Fruit fly (Drosophila melanogaster) whole organism, embryonic: ENCODE results near the gene ghi.
A peak's percentile ranks its signal among the peaks of the same experiment; 100 is the strongest.

ENCODE experiments used
- Atf3 ChIP-seq: fragments of 200-800 bp; sonication (Bioruptor generic); optimal IDR thresholded peaks from 3 replicates; lab custom pipeline; 2016; ENCODE audit warnings: missing biosample characterization, missing genetic modification characterization
- Blimp-1 ChIP-seq: fragments of 200-800 bp; sonication (Bioruptor generic); optimal IDR thresholded peaks from 3 replicates; lab custom pipeline; 2018; ENCODE audit warnings: missing biosample characterization, missing genetic modification characterization, mild to moderate bottlenecking, moderate library complexity, missing genetic modification reagents
- CG10321 ChIP-seq: fragments of 200-800 bp; sonication (Bioruptor generic); IDR thresholded peaks from 2 replicates; pipeline ENCODE4 v1.3.6; 2022; ENCODE audit warnings: missing biosample characterization, missing genetic modification characterization
- CG11723 ChIP-seq: fragments of 200-800 bp; sonication (Bioruptor generic); optimal IDR thresholded peaks from 2 replicates; lab custom pipeline; 2017; ENCODE audit warnings: missing biosample characterization, mild to moderate bottlenecking, missing genetic modification characterization
- CG14014 ChIP-seq: fragments of 200-800 bp; sonication (Bioruptor generic); IDR thresholded peaks from 2 replicates; pipeline ENCODE4 v1.3.6; 2022; ENCODE audit warnings: missing biosample characterization, missing genetic modification characterization
- CG14441 ChIP-seq: fragments of 200-800 bp; sonication (Bioruptor generic); IDR thresholded peaks from 2 replicates; pipeline ENCODE4 v1.3.6; 2022; ENCODE audit warnings: missing biosample characterization, missing genetic modification characterization
- CG14667 ChIP-seq: fragments of 200-800 bp; sonication (Bioruptor generic); IDR thresholded peaks from 2 replicates; pipeline ENCODE4 v1.3.6; 2022; ENCODE audit warnings: missing biosample characterization, missing genetic modification characterization
- CG14860 ChIP-seq: fragments of 200-800 bp; sonication (Bioruptor generic); IDR thresholded peaks from 3 replicates; pipeline ENCODE4 v1.3.6; 2022; ENCODE audit warnings: missing biosample characterization, missing genetic modification characterization; ENCODE audit not compliant: partially characterized antibody
- CG18011 ChIP-seq: fragments of 200-800 bp; sonication (Bioruptor generic); optimal IDR thresholded peaks from 2 replicates; lab custom pipeline; 2017; ENCODE audit warnings: missing biosample characterization, missing genetic modification characterization, mild to moderate bottlenecking, moderate library complexity, missing genotype
- CG18476 ChIP-seq: fragments of 200-800 bp; sonication (Bioruptor generic); optimal IDR thresholded peaks from 2 replicates; lab custom pipeline; 2016; ENCODE audit warnings: missing biosample characterization, mild to moderate bottlenecking, missing genetic modification characterization
- CG18764 ChIP-seq: fragments of 200-800 bp; sonication (Bioruptor generic); optimal IDR thresholded peaks from 3 replicates; lab custom pipeline; 2016; ENCODE audit warnings: missing biosample characterization, missing genetic modification characterization
- CG2199 ChIP-seq: fragments of 200-800 bp; sonication (Bioruptor generic); IDR thresholded peaks from 3 replicates; pipeline ENCODE4 v1.3.6; 2022; ENCODE audit warnings: missing biosample characterization, missing genetic modification characterization
- CG4328 ChIP-seq: fragments of 200-800 bp; sonication (Bioruptor generic); optimal IDR thresholded peaks from 3 replicates; lab custom pipeline; 2017; ENCODE audit warnings: missing biosample characterization, missing genetic modification reagents, missing genetic modification characterization
- CG4730 ChIP-seq: fragments of 200-800 bp; sonication (Bioruptor generic); IDR thresholded peaks from 2 replicates; pipeline ENCODE4 v1.3.6; 2022; ENCODE audit warnings: missing biosample characterization, missing genetic modification characterization
- CG6254 ChIP-seq: fragments of 200-800 bp; sonication (Bioruptor generic); optimal IDR thresholded peaks from 3 replicates; lab custom pipeline; 2017; ENCODE audit warnings: mild to moderate bottlenecking, missing biosample characterization, missing genetic modification reagents, missing genetic modification characterization
- CG6791 ChIP-seq: fragments of 200-800 bp; sonication (Bioruptor generic); IDR thresholded peaks from 3 replicates; pipeline ENCODE4 v1.3.6; 2022; ENCODE audit warnings: missing biosample characterization, missing genetic modification characterization; ENCODE audit not compliant: partially characterized antibody
- CG7271 ChIP-seq: fragments of 200-800 bp; sonication (Bioruptor generic); optimal IDR thresholded peaks from 2 replicates; lab custom pipeline; 2018; ENCODE audit warnings: missing biosample characterization, mild to moderate bottlenecking, missing genetic modification characterization, moderate library complexity
- CG8944 ChIP-seq: fragments of 200-800 bp; sonication (Bioruptor generic); optimal IDR thresholded peaks from 3 replicates; lab custom pipeline; 2016; ENCODE audit warnings: missing biosample characterization, missing genetic modification characterization
- CG9932 ChIP-seq: fragments of 200-800 bp; sonication (Bioruptor generic); IDR thresholded peaks from 2 replicates; pipeline ENCODE4 v1.3.6; 2022; ENCODE audit warnings: missing biosample characterization, missing genetic modification characterization
- Elba2 ChIP-seq: fragments of 200-800 bp; sonication (Bioruptor generic); optimal IDR thresholded peaks from 3 replicates; lab custom pipeline; 2016; ENCODE audit warnings: missing biosample characterization, missing genetic modification characterization
- Hey ChIP-seq: fragments of 200-800 bp; sonication (Bioruptor generic); optimal IDR thresholded peaks from 3 replicates; lab custom pipeline; 2018; ENCODE audit warnings: missing biosample characterization, mild to moderate bottlenecking, missing genetic modification characterization
- HmgD ChIP-seq: fragments of 200-800 bp; sonication (Bioruptor generic); optimal IDR thresholded peaks from 3 replicates; lab custom pipeline; 2016; ENCODE audit warnings: missing biosample characterization, missing genetic modification characterization
- Hr3 ChIP-seq: fragments of 200-800 bp; sonication (Bioruptor generic); optimal IDR thresholded peaks from 3 replicates; lab custom pipeline; 2016; ENCODE audit warnings: missing biosample characterization, missing genetic modification characterization
- Hr51 ChIP-seq, 2 experiments: fragments of 200-800 bp; sonication (Bioruptor generic); optimal IDR thresholded peaks; 2 replicates in 1 of 2; 3 replicates in 1 of 2; lab custom pipeline; 2016 to 2018; ENCODE audit warnings: missing biosample characterization in 2 of 2, missing genetic modification characterization in 2 of 2, mild to moderate bottlenecking in 1 of 2, moderate library complexity in 1 of 2
- Jarid2 ChIP-seq: fragments of 200-800 bp; sonication (Bioruptor generic); optimal IDR thresholded peaks from 3 replicates; lab custom pipeline; 2017; ENCODE audit warnings: mild to moderate bottlenecking, missing biosample characterization, missing genetic modification reagents, missing genetic modification characterization
- Oaz ChIP-seq: fragments of 200-800 bp; sonication (Bioruptor generic); IDR thresholded peaks from 2 replicates; pipeline ENCODE4 v1.3.6; 2022; ENCODE audit warnings: missing biosample characterization, missing genetic modification characterization
- Ssrp ChIP-seq: fragments of 200-800 bp; sonication (Bioruptor generic); optimal IDR thresholded peaks from 2 replicates; lab custom pipeline; 2018; ENCODE audit warnings: missing biosample characterization, mild to moderate bottlenecking, missing genetic modification characterization, moderate library complexity
- Stat92E ChIP-seq, 3 experiments: fragments of >200 bp in 2 of 3; fragments of 200-800 bp in 1 of 3; sonication (Bioruptor generic) in 1 of 3; optimal IDR thresholded peaks; 2 replicates each; lab custom pipeline; 2017 to 2019; ENCODE audit warnings: missing biosample characterization in 3 of 3, missing genetic modification characterization in 3 of 3, mild to moderate bottlenecking in 1 of 3, moderate library complexity in 1 of 3
- YL-1 ChIP-seq: fragments of 200-800 bp; sonication (Bioruptor generic); optimal IDR thresholded peaks from 3 replicates; lab custom pipeline; 2017; ENCODE audit warnings: missing biosample characterization, mild to moderate bottlenecking, missing genetic modification characterization
- amos ChIP-seq: fragments of 200-800 bp; sonication (Bioruptor generic); IDR thresholded peaks from 2 replicates; pipeline ENCODE4 v1.3.6; 2022; ENCODE audit warnings: missing biosample characterization, missing genetic modification characterization; ENCODE audit not compliant: partially characterized antibody
- bab2 ChIP-seq: fragments of 200-800 bp; sonication (Bioruptor generic); optimal IDR thresholded peaks from 2 replicates; lab custom pipeline; 2016; ENCODE audit warnings: missing biosample characterization, missing genetic modification characterization
- caup ChIP-seq: fragments of 200-800 bp; sonication (Bioruptor generic); optimal IDR thresholded peaks from 3 replicates; lab custom pipeline; 2017; ENCODE audit warnings: missing biosample characterization, mild to moderate bottlenecking, missing genetic modification characterization, moderate library complexity; ENCODE audit not compliant: severe bottlenecking
- crc ChIP-seq: fragments of 200-800 bp; sonication (Bioruptor generic); optimal IDR thresholded peaks from 2 replicates; lab custom pipeline; 2016; ENCODE audit warnings: missing biosample characterization, missing genetic modification characterization
- gce ChIP-seq: fragments of 200-800 bp; sonication (Bioruptor generic); IDR thresholded peaks from 3 replicates; pipeline ENCODE4 v1.3.6; 2022; ENCODE audit warnings: missing biosample characterization, missing genetic modification characterization
- h ChIP-seq: fragments of >200 bp; optimal IDR thresholded peaks from 2 replicates; lab custom pipeline; 2017
- lmd ChIP-seq: fragments of 200-800 bp; sonication (Bioruptor generic); IDR thresholded peaks from 2 replicates; pipeline ENCODE4 v1.3.6; 2022; ENCODE audit warnings: missing biosample characterization, missing genetic modification characterization
- maf-S ChIP-seq: fragments of 200-800 bp; sonication (Bioruptor generic); optimal IDR thresholded peaks from 2 replicates; lab custom pipeline; 2016; ENCODE audit warnings: missing biosample characterization, missing genetic modification characterization
- nau ChIP-seq: fragments of 200-800 bp; sonication (Bioruptor generic); optimal IDR thresholded peaks from 3 replicates; lab custom pipeline; 2017; ENCODE audit warnings: missing biosample characterization, mild to moderate bottlenecking, missing genetic modification characterization, missing genetic modification reagents
- onecut ChIP-seq: fragments of 200-800 bp; sonication (Bioruptor generic); IDR thresholded peaks from 2 replicates; pipeline ENCODE4 v1.3.6; 2022; ENCODE audit warnings: missing biosample characterization, missing genetic modification characterization
- p53 ChIP-seq: fragments of 200-800 bp; sonication (Bioruptor generic); optimal IDR thresholded peaks from 2 replicates; lab custom pipeline; 2016; ENCODE audit warnings: missing biosample characterization, missing genetic modification characterization
- pan ChIP-seq, 4 experiments: fragments of >200 bp in 3 of 4; fragments of 200-800 bp in 1 of 4; sonication (Bioruptor generic) in 1 of 4; optimal IDR thresholded peaks in 3 of 4; IDR thresholded peaks in 1 of 4; 2 replicates each; pipeline versions ENCODE4 v1.3.6 to Lab custom; 2017 to 2022; ENCODE audit warnings: missing biosample characterization in 2 of 4, missing genetic modification characterization in 2 of 4, mixed read lengths in 1 of 4
- prd ChIP-seq, 3 experiments: fragments of >200 bp in 2 of 3; fragments of 200-800 bp in 1 of 3; sonication (Bioruptor generic) in 1 of 3; optimal IDR thresholded peaks in 2 of 3; IDR thresholded peaks in 1 of 3; 2 replicates in 2 of 3; 3 replicates in 1 of 3; pipeline versions ENCODE4 v1.3.6 to Lab custom; 2017 to 2022; ENCODE audit warnings: missing biosample characterization in 1 of 3, missing genetic modification characterization in 1 of 3
- pros ChIP-seq: fragments of 200-800 bp; sonication (Bioruptor generic); optimal IDR thresholded peaks from 3 replicates; lab custom pipeline; 2019; ENCODE audit warnings: missing biosample characterization, mild to moderate bottlenecking, missing genetic modification characterization, moderate library complexity
- psq ChIP-seq: fragments of 200-800 bp; sonication (Bioruptor generic); optimal IDR thresholded peaks from 2 replicates; lab custom pipeline; 2017; ENCODE audit warnings: missing biosample characterization, missing genetic modification characterization
- seq ChIP-seq: fragments of 200-800 bp; sonication (Bioruptor generic); IDR thresholded peaks from 2 replicates; pipeline ENCODE4 v1.3.6; 2022; ENCODE audit warnings: missing biosample characterization, missing genetic modification characterization
- stc ChIP-seq: fragments of 200-800 bp; sonication (Bioruptor generic); IDR thresholded peaks from 2 replicates; pipeline ENCODE4 v1.3.6; 2022; ENCODE audit warnings: missing biosample characterization, missing genetic modification characterization
- sug ChIP-seq: fragments of 200-800 bp; optimal IDR thresholded peaks from 2 replicates; lab custom pipeline; 2019; ENCODE audit warnings: missing biosample characterization, mild to moderate bottlenecking, missing genetic modification characterization, moderate library complexity
- tin ChIP-seq: fragments of 200-800 bp; sonication (Bioruptor generic); optimal IDR thresholded peaks from 3 replicates; lab custom pipeline; 2016; ENCODE audit warnings: missing biosample characterization, missing genetic modification characterization
- wek ChIP-seq: fragments of 200-800 bp; sonication (Bioruptor generic); optimal IDR thresholded peaks from 3 replicates; lab custom pipeline; 2018; ENCODE audit warnings: missing biosample characterization, mild to moderate bottlenecking, missing genetic modification characterization, moderate library complexity

ghi gene

dm6 chr3L:9447239-9447777 is 4.4 kb upstream of the ghi start (continued):
- TF ChIP-seq CG11723 (GFP tag; lab: Kevin White, UChicago) (no peak), caup (GFP tag; lab: Kevin White, UChicago) (peak; percentile 36), Hr51 (GFP tag; optimal IDR thresholded peaks at IDR 0.05; lab: Kevin White, UChicago) (no peak), pan (optimal IDR thresholded peaks at IDR 0.05; lab: Kevin White, UChicago) (no peak), pan (GFP tag; optimal IDR thresholded peaks at IDR 0.05 in 1 of 2, IDR thresholded peaks at IDR 0.05 in 1 of 2) (peak in 1 of 2 experiments; percentile 7), onecut (no peak), prd (optimal IDR thresholded peaks at IDR 0.05; lab: Kevin White, UChicago) (no peak), prd (GFP tag; IDR thresholded peaks at IDR 0.05; lab: Robert Waterston, UW) (no peak), gce (GFP tag; lab: Robert Waterston, UW) (no peak), Oaz (no peak), CG4328 (no peak), amos (no peak), Blimp-1 (GFP tag; lab: Kevin White, UChicago) (no peak), CG9932 (GFP tag; lab: Robert Waterston, UW) (0 out of 2 replicates have a peak, but pooled peaks have one; percentile 11), Stat92E (GFP tag; optimal IDR thresholded peaks at IDR 0.05; lab: Kevin White, UChicago) (no peak), pros (GFP tag; lab: Kevin White, UChicago) (peak; percentile 59), CG10321 (no peak), CG6791 (GFP tag; lab: Robert Waterston, UW) (no peak), lmd (no peak), seq (GFP tag; lab: Robert Waterston, UW) (no peak; the same call in 1 of the 2 replicates), h (lab: Kevin White, UChicago) (no peak), CG2199 (0 out of 3 replicates have a peak, but pooled peaks have one; percentile 8), CG8944 (GFP tag; lab: Kevin White, UChicago) (no peak), Elba2 (GFP tag; lab: Kevin White, UChicago) (peak; percentile 99), HmgD (no peak), CG4730 (GFP tag; lab: Robert Waterston, UW) (no peak), CG7271 (tag; lab: Kevin White, UChicago) (no peak), bab2 (GFP tag; lab: Kevin White, UChicago) (no peak), sug (tag; lab: Kevin White, UChicago) (peak; percentile 49), Hey (tag; lab: Kevin White, UChicago) (no peak), CG14441 (GFP tag; lab: Robert Waterston, UW) (no peak), tin (GFP tag; lab: Kevin White, UChicago) (no peak), stc (no peak), CG14014 (GFP tag; lab: Robert Waterston, UW) (no peak), Jarid2 (no peak), CG18476 (GFP tag; lab: Kevin White, UChicago) (no peak), psq (GFP tag; lab: Kevin White, UChicago) (no peak), CG18011 (GFP tag; lab: Kevin White, UChicago) (no peak), p53 (GFP tag; lab: Kevin White, UChicago) (no peak), CG14860 (GFP tag; lab: Robert Waterston, UW) (no peak), maf-S (no peak), CG6254 (GFP tag; lab: Kevin White, UChicago) (no peak), wek (GFP tag; lab: Kevin White, UChicago) (no peak), Ssrp (tag; lab: Kevin White, UChicago) (no peak), CG14667 (no peak), Hr3 (GFP tag; lab: Kevin White, UChicago) (no peak), YL-1 (peak; percentile 4), crc (GFP tag; lab: Kevin White, UChicago) (no peak), CG18764 (no peak), Atf3 (no peak), nau (GFP tag; lab: Kevin White, UChicago) (no peak)
